Worm (Caenorhabditis elegans) whole organism, L4 larva: ENCODE data around the gene C30G12.4.

Experiments
- F10B5.3 ChIP-seq: sonication (generic microtip); optimal IDR thresholded peaks from 2 replicates; lab custom pipeline; 2016; ENCODE audit warnings: mild to moderate bottlenecking, missing genetic modification characterization, missing compliant biosample characterization
- F37D6.2 ChIP-seq: sonication (generic microtip); optimal IDR thresholded peaks from 2 replicates; lab custom pipeline; 2016; ENCODE audit warnings: mild to moderate bottlenecking, missing genetic modification characterization, missing compliant biosample characterization
- F49E8.2 ChIP-seq: sonication (generic microtip); optimal IDR thresholded peaks from 2 replicates; lab custom pipeline; 2016; ENCODE audit warnings: missing compliant biosample characterization, mild to moderate bottlenecking, missing genetic modification characterization, borderline replicate concordance
- T20F7.1 ChIP-seq: fragments of 200-800 bp; sonication (Bioruptor generic); optimal IDR thresholded peaks from 2 replicates; lab custom pipeline; 2018; ENCODE audit warnings: mild to moderate bottlenecking, missing genetic modification characterization, missing compliant biosample characterization
- T26A8.4 ChIP-seq: fragments of 200-800 bp; sonication (Bioruptor generic); IDR thresholded peaks from 2 replicates; pipeline ENCODE4 v1.3.6; 2022; ENCODE audit warnings: missing genetic modification characterization, missing compliant biosample characterization
- Y5F2A.4 ChIP-seq: fragments of 200-800 bp; sonication (Bioruptor generic); optimal IDR thresholded peaks from 2 replicates; lab custom pipeline; 2018; ENCODE audit warnings: mild to moderate bottlenecking, missing genetic modification characterization, missing compliant biosample characterization
- Y75B8A.6 ChIP-seq: fragments of 200-800 bp; sonication (Bioruptor generic); IDR thresholded peaks from 2 replicates; pipeline ENCODE4 v1.3.6; 2022; ENCODE audit warnings: missing genetic modification reagents, missing genetic modification characterization, missing compliant biosample characterization
- ZK337.2 ChIP-seq: fragments of 200-800 bp; sonication (Bioruptor generic); IDR thresholded peaks from 2 replicates; pipeline ENCODE4 v1.3.6; 2022; ENCODE audit warnings: missing genetic modification reagents, missing genetic modification characterization, missing compliant biosample characterization
- ama-1 ChIP-seq: fragments of 150-350 bp; optimal IDR thresholded peaks from 2 replicates; lab custom pipeline; 2014; ENCODE audit warnings: inconsistent platforms, mixed read lengths
- arid-1 ChIP-seq: fragments of 200-800 bp; sonication (Bioruptor generic); conservative IDR thresholded peaks from 2 replicates; pipeline ENCODE4 v1.3.6; 2022; ENCODE audit warnings: missing genetic modification reagents, missing genetic modification characterization, missing compliant biosample characterization
- ceh-20 ChIP-seq: fragments of 200-800 bp; sonication (Bioruptor generic); IDR thresholded peaks from 2 replicates; pipeline ENCODE4 v1.3.6; 2022; ENCODE audit warnings: missing genetic modification reagents, missing genetic modification characterization, missing compliant biosample characterization
- ceh-28 ChIP-seq: fragments of 150-350 bp; optimal IDR thresholded peaks from 2 replicates; lab custom pipeline; 2014; ENCODE audit warnings: missing biosample characterization, missing genetic modification reagents, missing genetic modification characterization
- ceh-32 ChIP-seq: sonication (generic microtip); optimal IDR thresholded peaks from 2 replicates; lab custom pipeline; 2016; ENCODE audit warnings: mild to moderate bottlenecking, missing genetic modification characterization, missing compliant biosample characterization; ENCODE audit not compliant: poor library complexity
- ceh-44 ChIP-seq: fragments of 200-800 bp; sonication (Bioruptor generic); IDR thresholded peaks from 2 replicates; pipeline ENCODE4 v1.3.6; 2022; ENCODE audit warnings: missing genetic modification reagents, missing genetic modification characterization, missing compliant biosample characterization
- ceh-62 ChIP-seq: sonication (generic microtip); optimal IDR thresholded peaks from 2 replicates; lab custom pipeline; 2017; ENCODE audit warnings: missing biosample characterization, missing genetic modification characterization
- ctbp-1 ChIP-seq: fragments of 200-800 bp; sonication (Bioruptor generic); IDR thresholded peaks from 2 replicates; pipeline ENCODE4 v1.3.6; 2022; ENCODE audit warnings: missing genetic modification reagents, missing genetic modification characterization, missing compliant biosample characterization
- daf-19 ChIP-seq: fragments of 200-800 bp; sonication (Bioruptor generic); conservative IDR thresholded peaks from 2 replicates; pipeline ENCODE4 v1.3.6; 2022; ENCODE audit warnings: missing genetic modification characterization, missing compliant biosample characterization
- daf-8 ChIP-seq: fragments of 200-800 bp; sonication (Bioruptor generic); IDR thresholded peaks from 2 replicates; pipeline ENCODE4 v1.3.6; 2022; ENCODE audit warnings: missing genetic modification characterization, missing compliant biosample characterization
- fos-1 ChIP-seq: fragments of 150-350 bp; optimal IDR thresholded peaks from 2 replicates; lab custom pipeline; 2014; ENCODE audit warnings: missing biosample characterization, missing genetic modification characterization
- hlh-30 ChIP-seq: sonication (generic microtip); optimal IDR thresholded peaks from 2 replicates; lab custom pipeline; 2017; ENCODE audit warnings: antibody characterized with exemption, mild to moderate bottlenecking, missing genetic modification characterization, missing compliant biosample characterization; ENCODE audit not compliant: insufficient read depth
- lim-7 ChIP-seq: fragments of 200-800 bp; sonication (Bioruptor generic); IDR thresholded peaks from 2 replicates; pipeline ENCODE4 v1.3.6; 2022; ENCODE audit warnings: missing genetic modification characterization, missing compliant biosample characterization
- lin-13 ChIP-seq: fragments of 150-350 bp; optimal IDR thresholded peaks from 2 replicates; lab custom pipeline; 2014; ENCODE audit warnings: missing biosample characterization, missing genetic modification reagents, missing genetic modification characterization
- lin-29 ChIP-seq: fragments of 200-800 bp; sonication (Bioruptor generic); IDR thresholded peaks from 2 replicates; pipeline ENCODE4 v1.3.6; 2022; ENCODE audit warnings: missing genetic modification reagents, missing genetic modification characterization, missing compliant biosample characterization
- lin-39 ChIP-seq: fragments of 150-350 bp; optimal IDR thresholded peaks from 2 replicates; lab custom pipeline; 2014; ENCODE audit warnings: missing biosample characterization, missing genetic modification reagents, missing genetic modification characterization
- lir-3 ChIP-seq: sonication (generic microtip); optimal IDR thresholded peaks from 2 replicates; lab custom pipeline; 2016; ENCODE audit warnings: mild to moderate bottlenecking, missing genetic modification characterization, missing compliant biosample characterization
- lsy-2 ChIP-seq, 2 experiments: fragments of 150-350 bp in 1 of 2; sonication (generic microtip) in 1 of 2; optimal IDR thresholded peaks; 2 replicates each; lab custom pipeline; 2014 to 2017; ENCODE audit warnings: missing biosample characterization in 2 of 2, missing genetic modification characterization in 2 of 2
- mdl-1 ChIP-seq, 2 experiments: fragments of 150-350 bp in 1 of 2; sonication (generic microtip) in 1 of 2; optimal IDR thresholded peaks; 2 replicates each; lab custom pipeline; 2014 to 2017; ENCODE audit warnings: missing biosample characterization in 2 of 2, missing genetic modification characterization in 2 of 2
- mep-1 ChIP-seq: fragments of 150-350 bp; sonication (generic microtip); optimal IDR thresholded peaks from 3 replicates; lab custom pipeline; 2014; ENCODE audit warnings: missing biosample characterization, missing genetic modification characterization
- mxl-3 ChIP-seq: fragments of 200-800 bp; sonication (Bioruptor generic); optimal IDR thresholded peaks from 2 replicates; lab custom pipeline; 2018; ENCODE audit warnings: mild to moderate bottlenecking, missing genetic modification characterization, missing compliant biosample characterization
- nhr-11 ChIP-seq: fragments of 150-350 bp; optimal IDR thresholded peaks from 2 replicates; lab custom pipeline; 2014; ENCODE audit warnings: missing biosample characterization, missing genetic modification characterization
- nhr-111 ChIP-seq: fragments of 200-800 bp; sonication (Bioruptor generic); optimal IDR thresholded peaks from 2 replicates; lab custom pipeline; 2018; ENCODE audit warnings: mild to moderate bottlenecking, missing genetic modification characterization, missing compliant biosample characterization
- nhr-25 ChIP-seq: sonication (generic microtip); optimal IDR thresholded peaks from 2 replicates; lab custom pipeline; 2017; ENCODE audit warnings: missing genetic modification characterization, mild to moderate bottlenecking, missing compliant biosample characterization, antibody characterized with exemption, moderate library complexity, borderline replicate concordance; ENCODE audit not compliant: insufficient read depth
- nhr-42 ChIP-seq: fragments of 200-800 bp; sonication (Bioruptor generic); IDR thresholded peaks from 2 replicates; pipeline ENCODE4 v1.3.6; 2022; ENCODE audit warnings: missing genetic modification characterization, missing compliant biosample characterization
- nhr-48 ChIP-seq: sonication (generic microtip); optimal IDR thresholded peaks from 2 replicates; lab custom pipeline; 2016; ENCODE audit warnings: mild to moderate bottlenecking, missing genetic modification characterization, missing compliant biosample characterization
- nhr-76 ChIP-seq: fragments of 150-350 bp; optimal IDR thresholded peaks from 2 replicates; lab custom pipeline; 2014; ENCODE audit warnings: missing biosample characterization, missing genetic modification characterization
- nhr-77 ChIP-seq: fragments of 150-350 bp; optimal IDR thresholded peaks from 2 replicates; lab custom pipeline; 2014; ENCODE audit warnings: missing biosample characterization, missing genetic modification characterization
- pha-4 ChIP-seq, 2 experiments: fragments of 150-350 bp in 1 of 2; fragments of 200-800 bp in 1 of 2; sonication (Bioruptor generic) in 1 of 2; IDR thresholded peaks in 1 of 2; optimal IDR thresholded peaks in 1 of 2; 2 replicates each; pipeline versions ENCODE4 v1.3.6 to Lab custom; 2014 to 2022; ENCODE audit warnings: missing genetic modification characterization in 2 of 2, missing genetic modification reagents in 2 of 2, missing biosample characterization in 1 of 2, missing compliant biosample characterization in 1 of 2
- php-3 ChIP-seq: fragments of 200-800 bp; sonication (Bioruptor generic); IDR thresholded peaks from 2 replicates; pipeline ENCODE4 v1.3.6; 2022; ENCODE audit warnings: missing genetic modification reagents, missing genetic modification characterization, missing compliant biosample characterization
- rbr-2 ChIP-seq: sonication (generic microtip); optimal IDR thresholded peaks from 2 replicates; lab custom pipeline; 2016; ENCODE audit warnings: missing genotype, missing genetic modification characterization, missing compliant biosample characterization
- spr-1 ChIP-seq: sonication (generic microtip); optimal IDR thresholded peaks from 2 replicates; lab custom pipeline; 2016; ENCODE audit warnings: mild to moderate bottlenecking, missing genetic modification characterization, missing compliant biosample characterization
- spr-3 ChIP-seq: fragments of 200-800 bp; sonication (Bioruptor generic); optimal IDR thresholded peaks from 2 replicates; lab custom pipeline; 2018; ENCODE audit warnings: mild to moderate bottlenecking, missing genetic modification characterization, missing compliant biosample characterization
- tag-97 ChIP-seq: fragments of 200-800 bp; sonication (Bioruptor generic); IDR thresholded peaks from 2 replicates; pipeline ENCODE4 v1.3.6; 2022; ENCODE audit warnings: missing genetic modification characterization, missing compliant biosample characterization
- tra-1 ChIP-seq: fragments of 200-800 bp; sonication (Bioruptor generic); IDR thresholded peaks from 2 replicates; pipeline ENCODE4 v1.3.6; 2022; ENCODE audit warnings: missing genetic modification reagents, missing genetic modification characterization, missing compliant biosample characterization
- unc-130 ChIP-seq: sonication (generic microtip); optimal IDR thresholded peaks from 2 replicates; lab custom pipeline; 2016; ENCODE audit warnings: missing genetic modification reagents, missing genetic modification characterization, missing compliant biosample characterization
- vab-7 ChIP-seq: fragments of 200-800 bp; sonication (Bioruptor generic); IDR thresholded peaks from 2 replicates; pipeline ENCODE4 v1.3.6; 2022; ENCODE audit warnings: missing genetic modification reagents, missing genetic modification characterization, missing compliant biosample characterization
- zfp-2 ChIP-seq: sonication (generic microtip); optimal IDR thresholded peaks from 2 replicates; lab custom pipeline; 2016; ENCODE audit warnings: mild to moderate bottlenecking, missing genetic modification characterization, missing compliant biosample characterization
- zfp-3 ChIP-seq: fragments of 200-800 bp; sonication (Bioruptor generic); conservative IDR thresholded peaks from 2 replicates; pipeline ENCODE4 v1.3.6; 2022; ENCODE audit warnings: missing genetic modification reagents, missing genetic modification characterization, missing compliant biosample characterization
- zip-11 ChIP-seq: fragments of 200-800 bp; sonication (Bioruptor generic); IDR thresholded peaks from 2 replicates; pipeline ENCODE4 v1.3.6; 2022; ENCODE audit warnings: missing genetic modification characterization, missing compliant biosample characterization
- zip-2 ChIP-seq: fragments of 150-350 bp; optimal IDR thresholded peaks from 2 replicates; lab custom pipeline; 2014; ENCODE audit warnings: missing biosample characterization, missing genetic modification characterization
- ztf-11 ChIP-seq: fragments of 150-350 bp; optimal IDR thresholded peaks from 2 replicates; lab custom pipeline; 2014; ENCODE audit warnings: missing biosample characterization, missing genetic modification characterization
- ztf-7 ChIP-seq: fragments of 150-350 bp; optimal IDR thresholded peaks from 2 replicates; lab custom pipeline; 2014; ENCODE audit warnings: missing biosample characterization, missing genetic modification characterization

C30G12.4 gene

DNA sequence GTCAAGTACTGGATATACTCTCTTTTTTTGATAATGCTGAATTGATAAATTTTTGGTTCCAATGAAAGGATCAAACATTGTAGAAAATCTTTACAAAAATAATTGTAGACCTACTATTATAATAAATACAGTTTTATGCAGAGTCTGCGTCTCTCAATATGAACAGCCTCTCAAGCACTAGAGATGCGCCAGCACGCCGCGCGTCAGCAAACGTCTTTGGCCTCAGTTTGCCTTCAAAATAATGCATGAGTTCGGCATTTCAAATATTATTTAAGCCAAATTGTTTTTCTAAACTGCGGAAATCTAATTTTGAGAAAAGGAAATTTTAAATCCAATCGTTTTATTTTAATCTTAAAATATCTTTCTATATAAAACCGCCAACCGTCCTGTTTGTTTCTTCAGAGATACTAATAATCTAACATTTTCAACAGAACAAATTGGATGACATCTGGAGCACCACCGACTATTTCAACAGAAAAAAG lies 39.8 kb downstream of the C30G12.4 start, which contains the start of gene cul-4 (continued):
- no peak for TF ChIP-seq ceh-28 (tag; lab: Kevin White, UChicago)
- 0 out of 2 replicates have a peak, but pooled peaks have one; percentile 50 for TF ChIP-seq T26A8.4 (GFP tag; lab: Robert Waterston, UW)
- TF ChIP-seq fos-1 (tag; lab: Kevin White, UChicago): no peak
- no peak for TF ChIP-seq ctbp-1 (GFP tag; lab: Robert Waterston, UW)
- TF ChIP-seq tag-97 (GFP tag; lab: Robert Waterston, UW): no peak
- no peak for TF ChIP-seq mdl-1 (tag; optimal IDR thresholded peaks at IDR 0.05; lab: Kevin White, UChicago)
- TF ChIP-seq Y5F2A.4: no peak
- TF ChIP-seq hlh-30 (tag; lab: Kevin White, UChicago): no peak
- no peak for TF ChIP-seq pha-4 (GFP tag; IDR thresholded peaks at IDR 0.05; lab: Robert Waterston, UW)
- no peak for TF ChIP-seq pha-4 (tag; optimal IDR thresholded peaks at IDR 0.05; lab: Kevin White, UChicago)
- TF ChIP-seq F10B5.3 (tag; lab: Kevin White, UChicago): peak; percentile 40
- no peak for TF ChIP-seq spr-3
- peak; percentile 23; the same call in 1 of the 2 replicates for TF ChIP-seq php-3 (GFP tag; lab: Robert Waterston, UW)
- no peak for TF ChIP-seq ceh-32 (tag; lab: Kevin White, UChicago)
- no peak for TF ChIP-seq daf-8 (GFP tag; lab: Robert Waterston, UW)
- peak; percentile 90 for TF ChIP-seq F49E8.2 (tag; lab: Kevin White, UChicago)
- TF ChIP-seq mxl-3 (GFP tag; lab: Kevin White, UChicago): no peak
- peak; percentile 49 for TF ChIP-seq T20F7.1 (GFP tag; lab: Kevin White, UChicago)
- TF ChIP-seq ceh-62 (tag; lab: Kevin White, UChicago): no peak
- no peak for TF ChIP-seq vab-7 (GFP tag; lab: Robert Waterston, UW)
- no peak for TF ChIP-seq ztf-11 (tag; lab: Kevin White, UChicago)
- TF ChIP-seq tra-1 (GFP tag; lab: Robert Waterston, UW): no peak
- TF ChIP-seq ceh-44 (GFP tag; lab: Robert Waterston, UW): no peak
- no peak for TF ChIP-seq rbr-2
- no peak for TF ChIP-seq daf-19
- no peak for TF ChIP-seq ceh-20 (GFP tag; lab: Robert Waterston, UW)
- no peak for TF ChIP-seq lin-29 (GFP tag; lab: Robert Waterston, UW)
- no peak for TF ChIP-seq nhr-25 (tag; lab: Kevin White, UChicago)
- TF ChIP-seq zip-2 (tag; lab: Kevin White, UChicago): no peak
- TF ChIP-seq F37D6.2 (tag; lab: Kevin White, UChicago): no peak
- TF ChIP-seq lir-3 (tag; lab: Kevin White, UChicago): no peak
- TF ChIP-seq ZK337.2: no peak
- no peak for TF ChIP-seq nhr-76 (tag; lab: Kevin White, UChicago)
- no peak for TF ChIP-seq nhr-11 (tag; lab: Kevin White, UChicago)
- no peak for TF ChIP-seq lin-39 (tag; lab: Kevin White, UChicago)
- no peak for TF ChIP-seq arid-1 (GFP tag; lab: Robert Waterston, UW)
- no peak for TF ChIP-seq Y75B8A.6
- no peak for TF ChIP-seq zfp-2 (tag; lab: Kevin White, UChicago)
- no peak for TF ChIP-seq nhr-42 (GFP tag; lab: Robert Waterston, UW)
- no peak for TF ChIP-seq lsy-2 (tag; optimal IDR thresholded peaks at IDR 0.05; lab: Kevin White, UChicago)
- peak; percentile 59 for TF ChIP-seq spr-1
- TF ChIP-seq ama-1: no peak
- TF ChIP-seq nhr-48 (tag; lab: Kevin White, UChicago): no peak
- peak; percentile 25 for TF ChIP-seq lin-13 (GFP tag; lab: Kevin White, UChicago)
- TF ChIP-seq ztf-7 (tag; lab: Kevin White, UChicago): no peak
- no peak for TF ChIP-seq lim-7 (GFP tag; lab: Robert Waterston, UW)
- no peak for TF ChIP-seq mep-1 (tag; lab: Kevin White, UChicago)
- TF ChIP-seq zip-11 (GFP tag; lab: Robert Waterston, UW): no peak
- TF ChIP-seq zfp-3 (GFP tag; lab: Robert Waterston, UW): no peak
- TF ChIP-seq nhr-77 (tag; lab: Kevin White, UChicago): no peak
- peak; percentile 71 for TF ChIP-seq unc-130 (GFP tag; lab: Kevin White, UChicago)
- TF ChIP-seq nhr-111 (GFP tag; lab: Kevin White, UChicago): no peak
